Fruit fly (Drosophila melanogaster) whole organism, wandering third instar larva: ENCODE measurements around the gene Ire1.
A peak's percentile ranks its signal among the peaks of the same experiment; 100 is the strongest.

Experiments used
- Abd-B ChIP-seq: fragments of >200 bp; optimal IDR thresholded peaks from 2 replicates; lab custom pipeline; 2017; ENCODE audit warnings: missing biosample characterization, missing genetic modification characterization
- CG9705 ChIP-seq: fragments of 200-800 bp; sonication (Bioruptor generic); optimal IDR thresholded peaks from 2 replicates; lab custom pipeline; 2018; ENCODE audit warnings: missing biosample characterization, mild to moderate bottlenecking, missing genetic modification characterization
- CrebA ChIP-seq: fragments of 200-800 bp; sonication (Bioruptor generic); optimal IDR thresholded peaks from 2 replicates; lab custom pipeline; 2016; ENCODE audit warnings: missing biosample characterization, mild to moderate bottlenecking, missing genetic modification characterization, borderline replicate concordance
- Dfd ChIP-seq: fragments of >200 bp; optimal IDR thresholded peaks from 2 replicates; lab custom pipeline; 2017; ENCODE audit warnings: missing biosample characterization, missing genetic modification characterization
- GATAd ChIP-seq: sonication (Bioruptor generic); optimal IDR thresholded peaks from 2 replicates; lab custom pipeline; 2016; ENCODE audit warnings: missing biosample characterization, missing genetic modification characterization
- HLH106 ChIP-seq: fragments of 200-800 bp; optimal IDR thresholded peaks from 3 replicates; lab custom pipeline; 2019; ENCODE audit warnings: missing biosample characterization, mild to moderate bottlenecking, missing genetic modification characterization, moderate library complexity
- Hnf4 ChIP-seq: fragments of 200-800 bp; sonication (Bioruptor generic); optimal IDR thresholded peaks from 2 replicates; lab custom pipeline; 2016; ENCODE audit warnings: missing biosample characterization, mild to moderate bottlenecking, missing genetic modification characterization
- Hr78 ChIP-seq: fragments of >200 bp; optimal IDR thresholded peaks from 2 replicates; lab custom pipeline; 2017; ENCODE audit warnings: missing biosample characterization, missing genetic modification characterization
- Hr83 ChIP-seq: fragments of 200-300 bp; sonication (Bioruptor generic); optimal IDR thresholded peaks from 2 replicates; lab custom pipeline; 2016; ENCODE audit warnings: missing biosample characterization, mild to moderate bottlenecking, missing genetic modification characterization, moderate library complexity; ENCODE audit not compliant: poor library complexity, severe bottlenecking
- Jra ChIP-seq: sonication (Bioruptor generic); optimal IDR thresholded peaks from 2 replicates; lab custom pipeline; 2016; ENCODE audit warnings: missing biosample characterization, missing genetic modification characterization
- Mio ChIP-seq: sonication (Bioruptor generic); optimal IDR thresholded peaks from 2 replicates; lab custom pipeline; 2016; ENCODE audit warnings: missing biosample characterization, missing genetic modification characterization
- OdsH ChIP-seq: fragments of 200-800 bp; sonication (Bioruptor generic); optimal IDR thresholded peaks from 2 replicates; lab custom pipeline; 2016; ENCODE audit warnings: missing biosample characterization, mild to moderate bottlenecking, missing genetic modification characterization
- Rel ChIP-seq, 2 experiments: fragments of 200-800 bp; sonication (Bioruptor generic) in 1 of 2; optimal IDR thresholded peaks; 2 replicates in 1 of 2; 3 replicates in 1 of 2; lab custom pipeline; 2016 to 2019; ENCODE audit warnings: mild to moderate bottlenecking in 2 of 2, missing biosample characterization in 2 of 2, missing genetic modification characterization in 2 of 2, moderate library complexity in 1 of 2
- br ChIP-seq: fragments of 200-800 bp; sonication (Bioruptor generic); optimal IDR thresholded peaks from 2 replicates; lab custom pipeline; 2016; ENCODE audit warnings: missing biosample characterization, missing genetic modification characterization
- dl ChIP-seq, 2 experiments: fragments of 175-275, 200-275 bp in 1 of 2; fragments of 200-275 bp in 1 of 2; sonication (Bioruptor generic); optimal IDR thresholded peaks; lab custom pipeline; 2018; ENCODE audit warnings: mild to moderate bottlenecking in 2 of 2, missing biosample characterization in 2 of 2, missing genetic modification characterization in 2 of 2, moderate library complexity in 2 of 2; ENCODE audit not compliant: partially characterized antibody in 2 of 2, insufficient read depth in 1 of 2
- dmrt93B ChIP-seq: fragments of 200-800 bp; sonication (Bioruptor generic); optimal IDR thresholded peaks from 2 replicates; lab custom pipeline; 2018; ENCODE audit warnings: missing biosample characterization, mild to moderate bottlenecking, missing genetic modification characterization
- dsf ChIP-seq: sonication (Bioruptor generic); optimal IDR thresholded peaks from 2 replicates; lab custom pipeline; 2016; ENCODE audit warnings: missing biosample characterization, missing genetic modification characterization, borderline replicate concordance
- ey ChIP-seq: fragments of 200-800 bp; sonication (Bioruptor generic); optimal IDR thresholded peaks from 2 replicates; lab custom pipeline; 2016; ENCODE audit warnings: missing biosample characterization, missing genetic modification characterization
- foxo ChIP-seq, 2 experiments: fragments of 200-800 bp; sonication (Bioruptor generic); optimal IDR thresholded peaks; 2 replicates in 1 of 2; 3 replicates in 1 of 2; lab custom pipeline; 2016 to 2017; ENCODE audit warnings: missing biosample characterization in 2 of 2, missing genetic modification characterization in 2 of 2
- fru ChIP-seq: fragments of 200-800 bp; sonication (Bioruptor generic); optimal IDR thresholded peaks from 3 replicates; lab custom pipeline; 2016; ENCODE audit warnings: missing biosample characterization, mild to moderate bottlenecking, missing genetic modification characterization
- h ChIP-seq: fragments of 200-800 bp; sonication (Bioruptor generic); optimal IDR thresholded peaks from 3 replicates; lab custom pipeline; 2016; ENCODE audit warnings: missing biosample characterization, mild to moderate bottlenecking, missing genetic modification characterization
- jim ChIP-seq: fragments of 175-275, 200-325 bp; sonication (Bioruptor generic); optimal IDR thresholded peaks from 2 replicates; lab custom pipeline; 2016; ENCODE audit warnings: missing biosample characterization, mild to moderate bottlenecking, missing genetic modification characterization
- pan ChIP-seq: fragments of >200 bp; optimal IDR thresholded peaks from 2 replicates; lab custom pipeline; 2017
- psq ChIP-seq: fragments of 200-800 bp; sonication (Bioruptor generic); optimal IDR thresholded peaks from 3 replicates; lab custom pipeline; 2017; ENCODE audit warnings: missing biosample characterization, mild to moderate bottlenecking, missing genetic modification characterization, moderate library complexity
- sage ChIP-seq: fragments of 200-800 bp; sonication (Bioruptor generic); optimal IDR thresholded peaks from 2 replicates; lab custom pipeline; 2016; ENCODE audit warnings: missing biosample characterization, mild to moderate bottlenecking, missing genetic modification characterization
- sv ChIP-seq: fragments of 200-800 bp; sonication (Bioruptor generic); optimal IDR thresholded peaks from 3 replicates; lab custom pipeline; 2016; ENCODE audit warnings: missing biosample characterization, missing genetic modification characterization
- tai ChIP-seq: sonication (Bioruptor generic); optimal IDR thresholded peaks from 2 replicates; lab custom pipeline; 2016; ENCODE audit warnings: missing biosample characterization, missing genetic modification characterization
- usp ChIP-seq: fragments of >200 bp; optimal IDR thresholded peaks from 2 replicates; lab custom pipeline; 2017; ENCODE audit warnings: missing biosample characterization, missing genetic modification characterization
- woc ChIP-seq: sonication (Bioruptor generic); optimal IDR thresholded peaks from 2 replicates; lab custom pipeline; 2016; ENCODE audit warnings: missing biosample characterization, mild to moderate bottlenecking, missing genetic modification characterization

Gene Ire1

dm6 chr3R:19820994-19821393 lies 40.1 kb downstream of the Ire1 start:
- no peak for TF ChIP-seq br
- no peak for TF ChIP-seq h
- TF ChIP-seq fru (GFP tag; lab: Kevin White, UChicago), result no peak
- no peak for TF ChIP-seq CrebA
- no peak for TF ChIP-seq Hr83 (GFP tag; lab: Kevin White, UChicago)
- no peak for TF ChIP-seq Rel (GFP tag; optimal IDR thresholded peaks at IDR 0.05; lab: Kevin White, UChicago)
- no peak for TF ChIP-seq Rel (tag; optimal IDR thresholded peaks at IDR 0.05; lab: Kevin White, UChicago)

- TF ChIP-seq Mio (GFP tag; lab: Kevin White, UChicago) (no peak), ey (no peak), dmrt93B (GFP tag; lab: Kevin White, UChicago) (no peak), Jra (GFP tag; lab: Kevin White, UChicago) (no peak)
- TF ChIP-seq, all 38 proteins: peak for 0
These were observed 44.3 kb downstream of the Ire1 start for dm6 chr3R:19816758-19817157.

dm6 chr3R:19813217-19813616 lies 47.9 kb downstream of the Ire1 start:
- TF ChIP-seq Dfd (GFP tag; lab: Kevin White, UChicago) (no peak), Hr78 (GFP tag; lab: Kevin White, UChicago) (no peak), dl (GFP tag; optimal IDR thresholded peaks at IDR 0.05; lab: Kevin White, UChicago; ENCODE audit: insufficient read depth in 1 of 2, partially characterized antibody in 2 of 2) (no peak), psq (GFP tag; lab: Kevin White, UChicago) (no peak)

dm6 chr3R:19812472-19812871 lies 48.6 kb downstream of the Ire1 start:
- TF ChIP-seq Rel (GFP tag; optimal IDR thresholded peaks at IDR 0.05; lab: Kevin White, UChicago) (no peak), Rel (tag; optimal IDR thresholded peaks at IDR 0.05; lab: Kevin White, UChicago) (no peak), Hnf4 (no peak), dl (GFP tag; optimal IDR thresholded peaks at IDR 0.05; lab: Kevin White, UChicago; ENCODE audit: insufficient read depth in 1 of 2, partially characterized antibody in 2 of 2) (no peak), CG9705 (GFP tag; lab: Kevin White, UChicago) (no peak), h (no peak), jim (GFP tag; lab: Kevin White, UChicago) (no peak), usp (GFP tag; lab: Kevin White, UChicago) (no peak), Abd-B (GFP tag; lab: Kevin White, UChicago) (no peak), pan (no peak)
- TF ChIP-seq, all 38 proteins: peak for 0

- no peak for TF ChIP-seq psq (GFP tag; lab: Kevin White, UChicago)
- no peak for TF ChIP-seq Rel (GFP tag; optimal IDR thresholded peaks at IDR 0.05; lab: Kevin White, UChicago)
- TF ChIP-seq Rel (tag; optimal IDR thresholded peaks at IDR 0.05; lab: Kevin White, UChicago), result peak; percentile 11
- TF ChIP-seq sv (GFP tag; lab: Kevin White, UChicago), result no peak
- no peak for TF ChIP-seq Hr83 (GFP tag; lab: Kevin White, UChicago)
These were observed 49.6 kb downstream of the Ire1 start for dm6 chr3R:19811510-19811909.

dm6 chr3R:19808430-19808756 lies 52.7 kb downstream of the Ire1 start:
- TF ChIP-seq psq (GFP tag; lab: Kevin White, UChicago) (no peak), HLH106 (tag; lab: Kevin White, UChicago) (no peak), sage (GFP tag; lab: Kevin White, UChicago) (no peak), dl (GFP tag; optimal IDR thresholded peaks at IDR 0.05; lab: Kevin White, UChicago; ENCODE audit: insufficient read depth in 1 of 2, partially characterized antibody in 2 of 2) (no peak), Rel (GFP tag; optimal IDR thresholded peaks at IDR 0.05; lab: Kevin White, UChicago) (no peak), Rel (tag; optimal IDR thresholded peaks at IDR 0.05; lab: Kevin White, UChicago) (peak; percentile 47)

- TF ChIP-seq usp (GFP tag; lab: Kevin White, UChicago) (no peak), sv (GFP tag; lab: Kevin White, UChicago) (no peak), Dfd (GFP tag; lab: Kevin White, UChicago) (no peak), psq (GFP tag; lab: Kevin White, UChicago) (no peak)
These were observed 53.2 kb downstream of the Ire1 start for dm6 chr3R:19807745-19808429.

- TF ChIP-seq sv (GFP tag; lab: Kevin White, UChicago) (no peak), GATAd (no peak), OdsH (GFP tag; lab: Kevin White, UChicago) (no peak), sage (GFP tag; lab: Kevin White, UChicago) (no peak), dsf (GFP tag; lab: Kevin White, UChicago) (no peak), Hr83 (GFP tag; lab: Kevin White, UChicago) (no peak), Jra (GFP tag; lab: Kevin White, UChicago) (no peak), woc (GFP tag; lab: Kevin White, UChicago) (no peak), pan (no peak), br (no peak), Dfd (GFP tag; lab: Kevin White, UChicago) (no peak), dl (GFP tag; optimal IDR thresholded peaks at IDR 0.05; lab: Kevin White, UChicago; ENCODE audit: insufficient read depth in 1 of 2, partially characterized antibody in 2 of 2) (no peak), Abd-B (GFP tag; lab: Kevin White, UChicago) (no peak), tai (GFP tag; lab: Kevin White, UChicago) (no peak), foxo (GFP tag; optimal IDR thresholded peaks at IDR 0.05; lab: Kevin White, UChicago) (no peak)
These were observed 53.9 kb downstream of the Ire1 start for dm6 chr3R:19807148-19807547.
